Worm (Caenorhabditis elegans): ENCODE results near the gene Y71H2AM.29.
"Not testable (repeated sequence)": the region's sequence is repeated elsewhere in the genome, so short reads cannot be mapped to it uniquely, and the experiment has no call there.

Y71H2AM.29 gene

ce11 chrIII:2841856-2842373, 9.3 kb downstream of the Y71H2AM.29 start, which contains the start of gene H34I24.2:
TSS of gene H34I24.2 (plus strand) at chrIII:2842044.
- no peak for TF ChIP-seq lir-1 (GFP tag; conservative IDR thresholded peaks at IDR 0.05)
- TF ChIP-seq ets-4 (GFP tag; optimal IDR thresholded peaks at IDR 0.05) = peak; percentile 1
- TF ChIP-seq nhr-80 (tag; optimal IDR thresholded peaks at IDR 0.05) = peak; percentile 55

- TF ChIP-seq let-526 (GFP tag; IDR thresholded peaks at IDR 0.05); F52B5.7 (tag; optimal IDR thresholded peaks at IDR 0.05); rcor-1 (GFP tag; IDR thresholded peaks at IDR 0.05): not testable (repeated sequence)
These were observed 14.2 kb downstream of the Y71H2AM.29 start, which contains the start of gene H34I24.1 for ce11 chrIII:2846747-2847146. TSS of gene H34I24.1 (plus strand) at chrIII:2847047.

- TF ChIP-seq rpc-1 (optimal IDR thresholded peaks at IDR 0.05) (no peak), rpc-1 (tag; optimal IDR thresholded peaks at IDR 0.05) (peak; percentile 14), aptf-3 (GFP tag; IDR thresholded peaks at IDR 0.05) (no peak), B0336.3 (GFP tag; IDR thresholded peaks at IDR 0.05) (no peak), fkh-3 (tag; optimal IDR thresholded peaks at IDR 0.05) (no peak), hlh-26 (GFP tag; conservative IDR thresholded peaks at IDR 0.05) (no peak), F37B4.10 (GFP tag; IDR thresholded peaks at IDR 0.05) (no peak)
These were observed 23.3 kb downstream of the Y71H2AM.29 start, which contains the start of gene F56F11.4 for ce11 chrIII:2855929-2856328. TSS of gene F56F11.4 (plus strand) at chrIII:2856229.

- TF ChIP-seq zfh-2 (GFP tag; conservative IDR thresholded peaks at IDR 0.05) = no peak
- TF ChIP-seq bed-2 (GFP tag; IDR thresholded peaks at IDR 0.05) = no peak
- no peak for TF ChIP-seq sdz-38 (tag; optimal IDR thresholded peaks at IDR 0.05)
- no peak for TF ChIP-seq F57C9.4 (tag; optimal IDR thresholded peaks at IDR 0.05)
- peak; percentile 37; the same call in 1 of the 2 replicates for TF ChIP-seq mcd-1 (GFP tag; IDR thresholded peaks at IDR 0.05)
- peak; percentile 61 for TF ChIP-seq him-1 (tag; optimal IDR thresholded peaks at IDR 0.05)
- TF ChIP-seq zim-3 (tag; optimal IDR thresholded peaks at IDR 0.05) = no peak
- no peak for TF ChIP-seq unc-62 (GFP tag; optimal IDR thresholded peaks at IDR 0.05)
- TF ChIP-seq F37B4.10 (GFP tag; IDR thresholded peaks at IDR 0.05) = no peak
- no peak for TF ChIP-seq snpc-4 (GFP tag; optimal IDR thresholded peaks at IDR 0.05)
- no peak for TF ChIP-seq snpc-4 (tag; optimal IDR thresholded peaks at IDR 0.05)
- peak; percentile 94 for TF ChIP-seq efl-1 (GFP tag; optimal IDR thresholded peaks at IDR 0.05)
- TF ChIP-seq egl-44 (GFP tag; IDR thresholded peaks at IDR 0.05) = no peak
- TF ChIP-seq attf-3 (GFP tag; conservative IDR thresholded peaks at IDR 0.05) = no peak
- TF ChIP-seq sptf-2 (GFP tag; optimal IDR thresholded peaks at IDR 0.05) = no peak
- TF ChIP-seq Y95B8A.8 (GFP tag; IDR thresholded peaks at IDR 0.05) = no peak
- no peak for TF ChIP-seq ceh-100 (GFP tag; IDR thresholded peaks at IDR 0.05)
- TF ChIP-seq K11D2.4 (GFP tag; IDR thresholded peaks at IDR 0.05) = no peak
- TF ChIP-seq rpc-1 (optimal IDR thresholded peaks at IDR 0.05) = no peak
- TF ChIP-seq rpc-1 (tag; optimal IDR thresholded peaks at IDR 0.05) = no peak
- TF ChIP-seq egrh-3 (GFP tag; IDR thresholded peaks at IDR 0.05) = no peak
- no peak for TF ChIP-seq ztf-25 (GFP tag; IDR thresholded peaks at IDR 0.05)
- TF ChIP-seq tbp1 (GFP tag; optimal IDR thresholded peaks at IDR 0.05) = peak; percentile 20
- TF ChIP-seq Y53F4B.3 (GFP tag; IDR thresholded peaks at IDR 0.05) = no peak
- TF ChIP-seq nhr-120 (GFP tag; IDR thresholded peaks at IDR 0.05) = no peak
- 0 out of 2 replicates have a peak, but pooled peaks have one; percentile 21 for TF ChIP-seq Y53G8AR.9 (GFP tag; conservative IDR thresholded peaks at IDR 0.05)
- peak; percentile 95 for TF ChIP-seq madf-6 (GFP tag; IDR thresholded peaks at IDR 0.05)
- TF ChIP-seq let-526 (GFP tag; IDR thresholded peaks at IDR 0.05) = no peak
- no peak for TF ChIP-seq ztf-3 (GFP tag; optimal IDR thresholded peaks at IDR 0.05)
- TF ChIP-seq die-1 (tag; optimal IDR thresholded peaks at IDR 0.05) = no peak
- TF ChIP-seq nhr-80 (tag; optimal IDR thresholded peaks at IDR 0.05) = no peak
- TF ChIP-seq hrde-1 (tag; optimal IDR thresholded peaks at IDR 0.05; ENCODE audit: borderline replicate concordance) = no peak
- TF ChIP-seq Y56A3A.18 (GFP tag; IDR thresholded peaks at IDR 0.05) = no peak
- peak; percentile 47 for TF ChIP-seq rcor-1 (GFP tag; IDR thresholded peaks at IDR 0.05)
- no peak for TF ChIP-seq bed-1 (GFP tag; IDR thresholded peaks at IDR 0.05)
- TF ChIP-seq ztf-22 (GFP tag; optimal IDR thresholded peaks at IDR 0.05) = no peak
- TF ChIP-seq Y79H2A.3 (GFP tag; conservative IDR thresholded peaks at IDR 0.05) = no peak
These were observed 25.8 kb downstream of the Y71H2AM.29 start for ce11 chrIII:2858334-2858733.
